Worm (Caenorhabditis elegans) whole organism, early embryonic: ENCODE results near the gene R12C12.9.

ENCODE experiments used
- F13C5.2 ChIP-seq: sonication (generic microtip); optimal IDR thresholded peaks from 2 replicates; lab custom pipeline; 2017; ENCODE audit warnings: mild to moderate bottlenecking, missing genetic modification characterization, inconsistent platforms, missing compliant biosample characterization
- aly-1 ChIP-seq: sonication (generic microtip); optimal IDR thresholded peaks from 2 replicates; lab custom pipeline; 2016; ENCODE audit warnings: missing genetic modification characterization, missing compliant biosample characterization
- ama-1 ChIP-seq: fragments of 150-350 bp; optimal IDR thresholded peaks from 2 replicates; lab custom pipeline; 2014
- ceh-13 ChIP-seq: fragments of 200-800 bp; sonication (Bioruptor generic); optimal IDR thresholded peaks from 2 replicates; lab custom pipeline; 2018; ENCODE audit warnings: mild to moderate bottlenecking, missing genetic modification characterization, missing compliant biosample characterization
- ceh-36 ChIP-seq: sonication (generic microtip); optimal IDR thresholded peaks from 2 replicates; lab custom pipeline; 2016; ENCODE audit warnings: missing genetic modification characterization, inconsistent platforms, missing compliant biosample characterization
- ets-7 ChIP-seq: sonication (generic microtip); optimal IDR thresholded peaks from 2 replicates; lab custom pipeline; 2016; ENCODE audit warnings: missing genotype, missing genetic modification characterization, missing compliant biosample characterization
- flt-1 ChIP-seq: fragments of 200-800 bp; sonication (Bioruptor generic); IDR thresholded peaks from 2 replicates; pipeline ENCODE4 v1.3.6; 2022; ENCODE audit warnings: missing genetic modification characterization, missing compliant biosample characterization
- hmbx-1 ChIP-seq: sonication (generic microtip); optimal IDR thresholded peaks from 2 replicates; lab custom pipeline; 2016; ENCODE audit warnings: mild to moderate bottlenecking, missing genetic modification characterization, missing compliant biosample characterization
- pes-1 ChIP-seq: fragments of 200-800 bp; sonication (Bioruptor generic); IDR thresholded peaks from 2 replicates; pipeline ENCODE4 v1.3.6; 2022; ENCODE audit warnings: missing genetic modification reagents, missing genetic modification characterization, missing compliant biosample characterization
- scrt-1 ChIP-seq: fragments of 200-800 bp; sonication (Bioruptor generic); IDR thresholded peaks from 2 replicates; pipeline ENCODE4 v1.3.6; 2022; ENCODE audit warnings: missing genetic modification characterization, missing compliant biosample characterization
- sea-1 ChIP-seq: fragments of 200-800 bp; sonication (Bioruptor generic); conservative IDR thresholded peaks from 2 replicates; pipeline ENCODE4 v1.3.6; 2022; ENCODE audit warnings: missing genetic modification characterization, missing compliant biosample characterization
- tbx-37 ChIP-seq: fragments of 200-800 bp; sonication (Bioruptor generic); conservative IDR thresholded peaks from 2 replicates; pipeline ENCODE4 v1.3.6; 2022; ENCODE audit warnings: missing genetic modification reagents, missing genetic modification characterization, missing compliant biosample characterization
- tra-4 ChIP-seq: sonication (generic microtip); optimal IDR thresholded peaks from 2 replicates; lab custom pipeline; 2017; ENCODE audit warnings: missing genetic modification characterization, missing compliant biosample characterization

- TF ChIP-seq ceh-36 (tag; lab: Kevin White, UChicago) (no peak), aly-1 (tag; lab: Kevin White, UChicago) (no peak), F13C5.2 (no peak), scrt-1 (GFP tag; lab: Robert Waterston, UW) (no peak), tra-4 (tag; lab: Kevin White, UChicago) (no peak), ceh-13 (no peak), hmbx-1 (no peak), tbx-37 (GFP tag; lab: Robert Waterston, UW) (no peak), ama-1 (lab: Kevin White, UChicago) (no peak), flt-1 (GFP tag; lab: Robert Waterston, UW) (no peak), ets-7 (tag; lab: Kevin White, UChicago) (no peak), sea-1 (no peak), pes-1 (no peak)
Observed at ce11 chrII:6045048-6045447, 20.3 kb upstream of the R12C12.9 start, which contains the start of gene R12C12.5.
